Fruit fly (Drosophila melanogaster) whole organism, wandering third instar larva: ENCODE results near the gene CG42692.
A peak's percentile ranks its signal among the peaks of the same experiment; 100 is the strongest.

ENCODE experiments used
- Abd-B ChIP-seq: fragments of >200 bp; optimal IDR thresholded peaks from 2 replicates; lab custom pipeline; 2017; ENCODE audit warnings: missing biosample characterization, missing genetic modification characterization
- CG32264 ChIP-seq: fragments of 200-800 bp; sonication (Bioruptor generic); optimal IDR thresholded peaks from 2 replicates; lab custom pipeline; 2016; ENCODE audit warnings: missing biosample characterization, missing genetic modification characterization
- CG9705 ChIP-seq: fragments of 200-800 bp; sonication (Bioruptor generic); optimal IDR thresholded peaks from 2 replicates; lab custom pipeline; 2018; ENCODE audit warnings: missing biosample characterization, mild to moderate bottlenecking, missing genetic modification characterization
- CrebA ChIP-seq: fragments of 200-800 bp; sonication (Bioruptor generic); optimal IDR thresholded peaks from 2 replicates; lab custom pipeline; 2016; ENCODE audit warnings: missing biosample characterization, mild to moderate bottlenecking, missing genetic modification characterization, borderline replicate concordance
- Dfd ChIP-seq: fragments of >200 bp; optimal IDR thresholded peaks from 2 replicates; lab custom pipeline; 2017; ENCODE audit warnings: missing biosample characterization, missing genetic modification characterization
- Dif ChIP-seq: fragments of 200-275, 200-300 bp; sonication (Bioruptor generic); optimal IDR thresholded peaks from 2 replicates; lab custom pipeline; 2018; ENCODE audit warnings: missing biosample characterization, missing genetic modification characterization; ENCODE audit not compliant: partially characterized antibody
- GATAd ChIP-seq: sonication (Bioruptor generic); optimal IDR thresholded peaks from 2 replicates; lab custom pipeline; 2016; ENCODE audit warnings: missing biosample characterization, missing genetic modification characterization
- HLH106 ChIP-seq: fragments of 200-800 bp; optimal IDR thresholded peaks from 3 replicates; lab custom pipeline; 2019; ENCODE audit warnings: missing biosample characterization, mild to moderate bottlenecking, missing genetic modification characterization, moderate library complexity
- Hnf4 ChIP-seq: fragments of 200-800 bp; sonication (Bioruptor generic); optimal IDR thresholded peaks from 2 replicates; lab custom pipeline; 2016; ENCODE audit warnings: missing biosample characterization, mild to moderate bottlenecking, missing genetic modification characterization
- Hr78 ChIP-seq: fragments of >200 bp; optimal IDR thresholded peaks from 2 replicates; lab custom pipeline; 2017; ENCODE audit warnings: missing biosample characterization, missing genetic modification characterization
- Hr83 ChIP-seq: fragments of 200-300 bp; sonication (Bioruptor generic); optimal IDR thresholded peaks from 2 replicates; lab custom pipeline; 2016; ENCODE audit warnings: missing biosample characterization, mild to moderate bottlenecking, missing genetic modification characterization, moderate library complexity; ENCODE audit not compliant: poor library complexity, severe bottlenecking
- Jra ChIP-seq: sonication (Bioruptor generic); optimal IDR thresholded peaks from 2 replicates; lab custom pipeline; 2016; ENCODE audit warnings: missing biosample characterization, missing genetic modification characterization
- Mio ChIP-seq: sonication (Bioruptor generic); optimal IDR thresholded peaks from 2 replicates; lab custom pipeline; 2016; ENCODE audit warnings: missing biosample characterization, missing genetic modification characterization
- Myc ChIP-seq: fragments of >200 bp; optimal IDR thresholded peaks from 2 replicates; lab custom pipeline; 2017
- N ChIP-seq: fragments of >200 bp; optimal IDR thresholded peaks from 2 replicates; lab custom pipeline; 2018; ENCODE audit warnings: missing biosample characterization, missing external identifiers, missing genetic modification characterization
- OdsH ChIP-seq: fragments of 200-800 bp; sonication (Bioruptor generic); optimal IDR thresholded peaks from 2 replicates; lab custom pipeline; 2016; ENCODE audit warnings: missing biosample characterization, mild to moderate bottlenecking, missing genetic modification characterization
- Rel ChIP-seq, 2 experiments: fragments of 200-800 bp; sonication (Bioruptor generic) in 1 of 2; optimal IDR thresholded peaks; 2 replicates in 1 of 2; 3 replicates in 1 of 2; lab custom pipeline; 2016 to 2019; ENCODE audit warnings: mild to moderate bottlenecking in 2 of 2, missing biosample characterization in 2 of 2, missing genetic modification characterization in 2 of 2, moderate library complexity in 1 of 2
- Sp1 ChIP-seq: fragments of 200-800 bp; sonication (Bioruptor generic); optimal IDR thresholded peaks from 3 replicates; lab custom pipeline; 2019; ENCODE audit warnings: missing biosample characterization, mild to moderate bottlenecking, missing genetic modification characterization, moderate library complexity
- Vsx2 ChIP-seq: fragments of 200-300, 225-300 bp; sonication (Bioruptor generic); optimal IDR thresholded peaks from 2 replicates; lab custom pipeline; 2018; ENCODE audit warnings: missing biosample characterization, missing genetic modification characterization; ENCODE audit not compliant: partially characterized antibody
- br ChIP-seq: fragments of 200-800 bp; sonication (Bioruptor generic); optimal IDR thresholded peaks from 2 replicates; lab custom pipeline; 2016; ENCODE audit warnings: missing biosample characterization, missing genetic modification characterization
- brk ChIP-seq: fragments of 200-800 bp; sonication (Bioruptor generic); optimal IDR thresholded peaks from 2 replicates; lab custom pipeline; 2016; ENCODE audit warnings: missing biosample characterization, mild to moderate bottlenecking, missing genetic modification characterization
- dl ChIP-seq, 2 experiments: fragments of 175-275, 200-275 bp in 1 of 2; fragments of 200-275 bp in 1 of 2; sonication (Bioruptor generic); optimal IDR thresholded peaks; lab custom pipeline; 2018; ENCODE audit warnings: mild to moderate bottlenecking in 2 of 2, missing biosample characterization in 2 of 2, missing genetic modification characterization in 2 of 2, moderate library complexity in 2 of 2; ENCODE audit not compliant: partially characterized antibody in 2 of 2, insufficient read depth in 1 of 2
- dmrt93B ChIP-seq: fragments of 200-800 bp; sonication (Bioruptor generic); optimal IDR thresholded peaks from 2 replicates; lab custom pipeline; 2018; ENCODE audit warnings: missing biosample characterization, mild to moderate bottlenecking, missing genetic modification characterization
- dsf ChIP-seq: sonication (Bioruptor generic); optimal IDR thresholded peaks from 2 replicates; lab custom pipeline; 2016; ENCODE audit warnings: missing biosample characterization, missing genetic modification characterization, borderline replicate concordance
- ey ChIP-seq: fragments of 200-800 bp; sonication (Bioruptor generic); optimal IDR thresholded peaks from 2 replicates; lab custom pipeline; 2016; ENCODE audit warnings: missing biosample characterization, missing genetic modification characterization
- foxo ChIP-seq, 2 experiments: fragments of 200-800 bp; sonication (Bioruptor generic); optimal IDR thresholded peaks; 2 replicates in 1 of 2; 3 replicates in 1 of 2; lab custom pipeline; 2016 to 2017; ENCODE audit warnings: missing biosample characterization in 2 of 2, missing genetic modification characterization in 2 of 2
- fru ChIP-seq: fragments of 200-800 bp; sonication (Bioruptor generic); optimal IDR thresholded peaks from 3 replicates; lab custom pipeline; 2016; ENCODE audit warnings: missing biosample characterization, mild to moderate bottlenecking, missing genetic modification characterization
- h ChIP-seq: fragments of 200-800 bp; sonication (Bioruptor generic); optimal IDR thresholded peaks from 3 replicates; lab custom pipeline; 2016; ENCODE audit warnings: missing biosample characterization, mild to moderate bottlenecking, missing genetic modification characterization
- jim ChIP-seq: fragments of 175-275, 200-325 bp; sonication (Bioruptor generic); optimal IDR thresholded peaks from 2 replicates; lab custom pipeline; 2016; ENCODE audit warnings: missing biosample characterization, mild to moderate bottlenecking, missing genetic modification characterization
- lola ChIP-seq: fragments of >200 bp; optimal IDR thresholded peaks from 2 replicates; lab custom pipeline; 2017; ENCODE audit warnings: missing biosample characterization, missing genetic modification characterization
- pan ChIP-seq: fragments of >200 bp; optimal IDR thresholded peaks from 2 replicates; lab custom pipeline; 2017
- psq ChIP-seq: fragments of 200-800 bp; sonication (Bioruptor generic); optimal IDR thresholded peaks from 3 replicates; lab custom pipeline; 2017; ENCODE audit warnings: missing biosample characterization, mild to moderate bottlenecking, missing genetic modification characterization, moderate library complexity
- rgr ChIP-seq: fragments of 200-800 bp; sonication (Bioruptor generic); optimal IDR thresholded peaks from 3 replicates; lab custom pipeline; 2016; ENCODE audit warnings: missing biosample characterization, mild to moderate bottlenecking, missing genetic modification characterization
- sv ChIP-seq: fragments of 200-800 bp; sonication (Bioruptor generic); optimal IDR thresholded peaks from 3 replicates; lab custom pipeline; 2016; ENCODE audit warnings: missing biosample characterization, missing genetic modification characterization
- tai ChIP-seq: sonication (Bioruptor generic); optimal IDR thresholded peaks from 2 replicates; lab custom pipeline; 2016; ENCODE audit warnings: missing biosample characterization, missing genetic modification characterization
- usp ChIP-seq: fragments of >200 bp; optimal IDR thresholded peaks from 2 replicates; lab custom pipeline; 2017; ENCODE audit warnings: missing biosample characterization, missing genetic modification characterization
- woc ChIP-seq: sonication (Bioruptor generic); optimal IDR thresholded peaks from 2 replicates; lab custom pipeline; 2016; ENCODE audit warnings: missing biosample characterization, mild to moderate bottlenecking, missing genetic modification characterization

The CG42692 gene

dm6 chr2L:14021646-14022129 is 13.8 kb downstream of the CG42692 start:
- TF ChIP-seq usp (GFP tag; lab: Kevin White, UChicago) (no peak), dl (GFP tag; optimal IDR thresholded peaks at IDR 0.05; lab: Kevin White, UChicago; ENCODE audit: insufficient read depth in 1 of 2, partially characterized antibody in 2 of 2) (peak in 1 of 2 experiments; percentile 16), ey (no peak), h (no peak), CG32264 (GFP tag; lab: Kevin White, UChicago) (no peak), Vsx2 (GFP tag; lab: Kevin White, UChicago) (peak; percentile 5), jim (GFP tag; lab: Kevin White, UChicago) (no peak)

dm6 chr2L:14022130-14022735 is 14.3 kb downstream of the CG42692 start:
- TF ChIP-seq Dfd (GFP tag; lab: Kevin White, UChicago) (peak; percentile 94), Abd-B (GFP tag; lab: Kevin White, UChicago) (no peak), sv (GFP tag; lab: Kevin White, UChicago) (no peak), Hnf4 (GFP tag; lab: Kevin White, UChicago) (peak; percentile 59), dmrt93B (GFP tag; lab: Kevin White, UChicago) (peak; percentile 20), pan (lab: Kevin White, UChicago) (no peak), brk (GFP tag; lab: Kevin White, UChicago) (peak; percentile 19), OdsH (GFP tag; lab: Kevin White, UChicago) (peak; percentile 53), CG9705 (GFP tag; lab: Kevin White, UChicago) (peak; percentile 9), HLH106 (tag; lab: Kevin White, UChicago) (peak; percentile 73), ey (peak; percentile 43), GATAd (GFP tag; lab: Kevin White, UChicago) (peak; percentile 34), woc (peak; percentile 58), h (no peak), Sp1 (GFP tag; lab: Kevin White, UChicago) (peak; percentile 82), Vsx2 (GFP tag; lab: Kevin White, UChicago) (no peak), psq (GFP tag; lab: Kevin White, UChicago) (peak; percentile 67), tai (GFP tag; lab: Kevin White, UChicago) (peak; percentile 52), rgr (peak; percentile 55), br (GFP tag; lab: Kevin White, UChicago) (peak; percentile 26), Dif (GFP tag; lab: Kevin White, UChicago) (no peak), foxo (GFP tag; optimal IDR thresholded peaks at IDR 0.05; lab: Kevin White, UChicago) (peak in 1 of 2 experiments; percentile 60), Rel (GFP tag; optimal IDR thresholded peaks at IDR 0.05; lab: Kevin White, UChicago) (no peak), Rel (tag; optimal IDR thresholded peaks at IDR 0.05; lab: Kevin White, UChicago) (peak; percentile 13), dsf (peak; percentile 5), dl (GFP tag; optimal IDR thresholded peaks at IDR 0.05; lab: Kevin White, UChicago; ENCODE audit: insufficient read depth in 1 of 2, partially characterized antibody in 2 of 2) (no peak), Hr83 (GFP tag; lab: Kevin White, UChicago) (peak; percentile 61), Jra (GFP tag; lab: Kevin White, UChicago) (no peak), Mio (GFP tag; lab: Kevin White, UChicago) (no peak), fru (GFP tag; lab: Kevin White, UChicago) (peak; percentile 41)

dm6 chr2L:14023136-14024050 is 15.5 kb downstream of the CG42692 start:
- no peak for TF ChIP-seq CrebA (GFP tag; lab: Kevin White, UChicago)
- no peak for TF ChIP-seq sv (GFP tag; lab: Kevin White, UChicago)
- no peak for TF ChIP-seq Hnf4 (GFP tag; lab: Kevin White, UChicago)
- TF ChIP-seq Abd-B (GFP tag; lab: Kevin White, UChicago), result no peak
- TF ChIP-seq psq (GFP tag; lab: Kevin White, UChicago), result no peak
- TF ChIP-seq fru (GFP tag; lab: Kevin White, UChicago), result no peak
- TF ChIP-seq CG32264 (GFP tag; lab: Kevin White, UChicago), result no peak
- peak in 1 of 2 experiments; percentile 61 for TF ChIP-seq dl (GFP tag; optimal IDR thresholded peaks at IDR 0.05; lab: Kevin White, UChicago; ENCODE audit: insufficient read depth in 1 of 2, partially characterized antibody in 2 of 2)
- TF ChIP-seq brk (GFP tag; lab: Kevin White, UChicago), result no peak
- TF ChIP-seq Sp1 (GFP tag; lab: Kevin White, UChicago), result no peak
- no peak for TF ChIP-seq h
- TF ChIP-seq pan (lab: Kevin White, UChicago), result no peak
- TF ChIP-seq Hr83 (GFP tag; lab: Kevin White, UChicago), result no peak
- TF ChIP-seq Mio (GFP tag; lab: Kevin White, UChicago), result no peak
- TF ChIP-seq usp (GFP tag; lab: Kevin White, UChicago), result no peak
- TF ChIP-seq lola (GFP tag; lab: Kevin White, UChicago), result no peak
- peak; percentile 38 for TF ChIP-seq Vsx2 (GFP tag; lab: Kevin White, UChicago)
- no peak for TF ChIP-seq foxo (GFP tag; optimal IDR thresholded peaks at IDR 0.05; lab: Kevin White, UChicago)
- TF ChIP-seq OdsH (GFP tag; lab: Kevin White, UChicago), result no peak
- no peak for TF ChIP-seq Hr78 (GFP tag; lab: Kevin White, UChicago)
- no peak for TF ChIP-seq Rel (GFP tag; optimal IDR thresholded peaks at IDR 0.05; lab: Kevin White, UChicago)
- no peak for TF ChIP-seq Rel (tag; optimal IDR thresholded peaks at IDR 0.05; lab: Kevin White, UChicago)
- peak; percentile 49 for TF ChIP-seq woc
- TF ChIP-seq N (GFP tag; lab: Kevin White, UChicago), result no peak
- no peak for TF ChIP-seq rgr
- TF ChIP-seq jim (GFP tag; lab: Kevin White, UChicago), result no peak
- no peak for TF ChIP-seq Myc (lab: Kevin White, UChicago)
- peak; percentile 87 for TF ChIP-seq Dif (GFP tag; lab: Kevin White, UChicago)
- no peak for TF ChIP-seq CG9705 (GFP tag; lab: Kevin White, UChicago)
- no peak for TF ChIP-seq HLH106 (tag; lab: Kevin White, UChicago)
- no peak for TF ChIP-seq GATAd (GFP tag; lab: Kevin White, UChicago)
